Worm (Caenorhabditis elegans): ENCODE data around the gene best-18.
"Not testable (repeated sequence)": the region's sequence is repeated elsewhere in the genome, so short reads cannot be mapped to it uniquely, and the experiment has no call there.

ce11 chrIII:10221860-10222259, 9.7 kb downstream of the best-18 start, which contains the start of gene Y70G10A.4:
- not testable (repeated sequence) for TF ChIP-seq dao-5, W03F9.2 (tag; optimal IDR thresholded peaks at IDR 0.05)
